Worm (Caenorhabditis elegans) whole organism, young adult: ENCODE data around the gene flp-7.

Experiments used
- B0035.1 ChIP-seq: sonication (generic microtip); optimal IDR thresholded peaks from 2 replicates; lab custom pipeline; 2016; ENCODE audit warnings: missing genetic modification characterization, mild to moderate bottlenecking, missing compliant biosample characterization, missing genotype, missing genetic modification reagents
- B0336.3 ChIP-seq: fragments of 200-800 bp; sonication (Bioruptor generic); IDR thresholded peaks from 2 replicates; pipeline ENCODE4 v1.3.6; 2022; ENCODE audit warnings: missing genetic modification characterization, missing compliant biosample characterization
- F22D6.2 ChIP-seq: sonication (generic microtip); optimal IDR thresholded peaks from 2 replicates; lab custom pipeline; 2016; ENCODE audit warnings: mild to moderate bottlenecking, missing genetic modification characterization, missing compliant biosample characterization
- F33H1.4 ChIP-seq: fragments of 200-800 bp; sonication (Bioruptor generic); IDR thresholded peaks from 2 replicates; pipeline ENCODE4 v1.3.6; 2022; ENCODE audit warnings: missing genetic modification reagents, missing genetic modification characterization, missing compliant biosample characterization
- F39B2.1 ChIP-seq: fragments of 200-800 bp; sonication (Bioruptor generic); IDR thresholded peaks from 2 replicates; pipeline ENCODE4 v1.3.6; 2022; ENCODE audit warnings: missing genetic modification reagents, missing genetic modification characterization, missing compliant biosample characterization
- F52B5.7 ChIP-seq: sonication (generic microtip); optimal IDR thresholded peaks from 2 replicates; lab custom pipeline; 2016; ENCODE audit warnings: mild to moderate bottlenecking, missing genetic modification characterization, missing compliant biosample characterization
- K11D2.4 ChIP-seq: fragments of 200-800 bp; sonication (Bioruptor generic); IDR thresholded peaks from 2 replicates; pipeline ENCODE4 v1.3.6; 2022; ENCODE audit warnings: missing genetic modification reagents, missing genetic modification characterization, missing compliant biosample characterization
- Y79H2A.3 ChIP-seq: fragments of 200-800 bp; sonication (Bioruptor generic); conservative IDR thresholded peaks from 2 replicates; pipeline ENCODE4 v1.3.6; 2022; ENCODE audit warnings: missing genetic modification reagents, missing genetic modification characterization, missing compliant biosample characterization
- attf-3 ChIP-seq: fragments of 200-800 bp; sonication (Bioruptor generic); conservative IDR thresholded peaks from 2 replicates; pipeline ENCODE4 v1.3.6; 2022; ENCODE audit warnings: missing genetic modification reagents, missing genetic modification characterization, missing compliant biosample characterization
- ceh-27 ChIP-seq: fragments of 200-800 bp; sonication (Bioruptor generic); optimal IDR thresholded peaks from 2 replicates; lab custom pipeline; 2018; ENCODE audit warnings: mild to moderate bottlenecking, missing genetic modification characterization, moderate library complexity, missing compliant biosample characterization
- egrh-3 ChIP-seq: fragments of 200-800 bp; sonication (Bioruptor generic); IDR thresholded peaks from 2 replicates; pipeline ENCODE4 v1.3.6; 2022; ENCODE audit warnings: missing genetic modification reagents, missing genetic modification characterization, missing compliant biosample characterization
- ekl-4 ChIP-seq: fragments of 200-800 bp; sonication (Bioruptor generic); IDR thresholded peaks from 2 replicates; pipeline ENCODE4 v1.3.6; 2022; ENCODE audit warnings: missing genetic modification reagents, missing genetic modification characterization, missing compliant biosample characterization
- him-1 ChIP-seq: sonication (generic microtip); optimal IDR thresholded peaks from 2 replicates; lab custom pipeline; 2016; ENCODE audit warnings: missing genotype, missing genetic modification reagents, missing genetic modification characterization, missing compliant biosample characterization
- lag-1 ChIP-seq: fragments of 200-800 bp; sonication (Bioruptor generic); IDR thresholded peaks from 2 replicates; pipeline ENCODE4 v1.3.6; 2022; ENCODE audit warnings: missing genetic modification reagents, missing genetic modification characterization, missing compliant biosample characterization
- lin-54 ChIP-seq: fragments of 200-800 bp; sonication (Bioruptor generic); optimal IDR thresholded peaks from 2 replicates; lab custom pipeline; 2018; ENCODE audit warnings: mild to moderate bottlenecking, missing genetic modification characterization, missing compliant biosample characterization
- lsl-1 ChIP-seq: fragments of 200-800 bp; sonication (Bioruptor generic); optimal IDR thresholded peaks from 2 replicates; lab custom pipeline; 2018; ENCODE audit warnings: mild to moderate bottlenecking, missing genetic modification characterization, moderate library complexity, missing compliant biosample characterization
- nfya-1 ChIP-seq: sonication (generic microtip); optimal IDR thresholded peaks from 2 replicates; lab custom pipeline; 2017; ENCODE audit warnings: antibody characterized with exemption, missing compliant biosample characterization, missing genetic modification characterization, borderline replicate concordance; ENCODE audit not compliant: insufficient read depth
- rpc-1 ChIP-seq, 2 experiments: fragments of 150-350 bp in 1 of 2; sonication (generic microtip) in 1 of 2; optimal IDR thresholded peaks; 2 replicates each; lab custom pipeline; 2014 to 2018; ENCODE audit warnings: missing biosample characterization in 1 of 2, missing genetic modification characterization in 1 of 2, missing genetic modification reagents in 1 of 2, missing genotype in 1 of 2
- sdz-38 ChIP-seq: sonication (generic microtip); optimal IDR thresholded peaks from 2 replicates; lab custom pipeline; 2016; ENCODE audit warnings: missing genotype, missing genetic modification characterization, missing compliant biosample characterization
- snpc-4 ChIP-seq, 5 experiments: fragments of 150-350 bp in 1 of 5; sonication (generic microtip) in 4 of 5; optimal IDR thresholded peaks; 2 replicates each; lab custom pipeline; 2014 to 2018; ENCODE audit warnings: missing genetic modification characterization in 5 of 5, missing biosample characterization in 3 of 5, antibody characterized with exemption in 2 of 5, mild to moderate bottlenecking in 2 of 5, missing compliant biosample characterization in 2 of 5, missing genotype in 2 of 5, moderate library complexity in 2 of 5, missing genetic modification reagents in 1 of 5
- tbp1 ChIP-seq: fragments of 200-800 bp; sonication (Bioruptor generic); optimal IDR thresholded peaks from 2 replicates; lab custom pipeline; 2018; ENCODE audit warnings: mild to moderate bottlenecking, missing genetic modification characterization, missing compliant biosample characterization
- tlf-1 ChIP-seq: fragments of 200-800 bp; sonication (Bioruptor generic); optimal IDR thresholded peaks from 2 replicates; lab custom pipeline; 2018; ENCODE audit warnings: mild to moderate bottlenecking, missing genetic modification characterization, missing compliant biosample characterization
- unc-130 ChIP-seq: sonication (generic microtip); optimal IDR thresholded peaks from 2 replicates; lab custom pipeline; 2016; ENCODE audit warnings: missing genetic modification reagents, missing genetic modification characterization, missing compliant biosample characterization
- unc-62 ChIP-seq: fragments of 150-350 bp; optimal IDR thresholded peaks from 2 replicates; lab custom pipeline; 2014; ENCODE audit warnings: missing biosample characterization, missing genetic modification reagents, missing genetic modification characterization
- xnd-1 ChIP-seq: sonication (generic microtip); optimal IDR thresholded peaks from 2 replicates; lab custom pipeline; 2016; ENCODE audit warnings: missing genotype, missing genetic modification reagents, missing genetic modification characterization, missing compliant biosample characterization
- ztf-18 ChIP-seq: sonication (generic microtip); optimal IDR thresholded peaks from 2 replicates; lab custom pipeline; 2016; ENCODE audit warnings: missing genotype, mild to moderate bottlenecking, missing genetic modification characterization, missing compliant biosample characterization
- ztf-22 ChIP-seq: fragments of 200-800 bp; sonication (Bioruptor generic); optimal IDR thresholded peaks from 2 replicates; lab custom pipeline; 2018; ENCODE audit warnings: mild to moderate bottlenecking, missing genetic modification characterization, moderate library complexity, missing compliant biosample characterization
- ztf-26 ChIP-seq: sonication (generic microtip); optimal IDR thresholded peaks from 2 replicates; lab custom pipeline; 2017; ENCODE audit warnings: missing genetic modification characterization, missing compliant biosample characterization
- ztf-3 ChIP-seq: fragments of 200-800 bp; sonication (Bioruptor generic); optimal IDR thresholded peaks from 2 replicates; lab custom pipeline; 2018; ENCODE audit warnings: mild to moderate bottlenecking, missing genetic modification characterization, missing compliant biosample characterization
- ztf-6 ChIP-seq: fragments of 200-800 bp; sonication (Bioruptor generic); IDR thresholded peaks from 2 replicates; pipeline ENCODE4 v1.3.6; 2022; ENCODE audit warnings: missing genetic modification reagents, missing genetic modification characterization, missing compliant biosample characterization

The flp-7 gene

DNA sequence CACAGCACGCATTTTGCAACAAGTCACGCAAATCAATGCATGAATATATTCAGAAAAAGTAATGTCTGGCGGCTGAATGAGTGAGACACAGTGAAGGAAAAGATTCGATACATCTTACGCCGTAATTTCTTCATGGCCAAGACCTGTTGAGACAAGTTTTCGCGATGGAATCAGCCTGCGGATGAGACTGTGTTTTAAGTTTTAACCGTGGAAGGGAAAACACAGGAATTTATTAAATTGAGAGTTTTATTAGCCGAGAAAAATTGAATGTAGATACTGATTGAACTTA, 31.6 kb upstream of the flp-7 start, which contains the start of gene hog-1:
Gene hog-1 (minus strand): TSS at position 101 of the 289 bp plus-strand sequence.
- no peak for TF ChIP-seq ztf-22 (GFP tag; lab: Kevin White, UChicago)

DNA sequence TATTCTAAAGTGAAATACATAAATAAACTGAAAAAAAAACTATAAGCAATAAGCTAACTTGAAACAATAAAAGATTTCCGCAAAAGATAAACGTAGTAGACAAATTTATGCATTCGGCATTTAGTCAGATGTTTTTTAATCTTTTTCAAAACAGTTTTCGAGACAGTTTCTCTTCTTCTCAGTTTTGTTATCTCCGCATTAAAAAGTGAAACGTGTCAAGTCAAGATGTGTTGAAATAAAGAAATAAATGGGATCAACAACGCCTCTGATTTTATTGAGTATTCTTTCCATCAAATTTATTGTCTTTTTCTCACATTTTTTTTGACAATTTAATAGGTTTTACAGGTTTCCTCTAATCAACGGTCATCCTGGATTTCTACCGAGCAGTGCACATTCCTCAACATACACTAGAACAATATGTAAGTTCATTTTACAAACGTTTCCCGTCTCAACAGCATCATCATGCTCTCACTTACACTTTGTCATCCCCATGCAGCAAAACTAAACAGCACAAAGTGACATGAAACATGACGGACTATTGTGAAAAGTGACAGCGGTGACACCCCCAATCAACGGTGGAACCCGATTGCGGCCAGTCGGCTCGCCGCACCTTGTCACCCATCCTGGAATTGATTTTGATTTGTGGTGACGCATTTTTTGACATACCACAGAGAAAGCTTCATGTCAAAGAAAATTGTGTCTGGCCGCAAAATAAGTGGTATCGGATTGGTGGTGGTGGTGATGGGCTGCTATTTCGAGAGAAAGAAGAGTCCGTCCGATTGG, 31.0 kb upstream of the flp-7 start:
- TF ChIP-seq Y79H2A.3 (no peak), tlf-1 (GFP tag; lab: Kevin White, UChicago) (no peak), ekl-4 (GFP tag; lab: Robert Waterston, UW) (no peak)

DNA sequence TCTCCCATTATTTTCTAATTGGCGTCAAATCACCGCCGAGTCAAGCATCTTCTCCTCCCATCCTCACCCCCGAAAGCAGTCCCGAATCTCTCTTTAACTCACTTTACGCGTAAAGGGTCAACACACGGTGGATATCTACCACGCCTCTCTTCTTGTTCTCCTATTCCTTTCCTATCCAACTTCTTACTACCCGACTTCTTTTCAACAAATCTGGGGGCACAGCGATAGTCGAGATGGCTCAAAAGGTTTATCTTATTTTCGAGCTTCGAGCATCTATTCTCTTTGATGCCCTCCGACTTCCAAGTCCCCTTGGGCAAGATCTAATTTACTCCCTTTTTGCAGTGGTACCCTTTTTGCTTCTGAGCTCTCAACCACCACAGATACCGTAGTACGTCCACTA, 26.5 kb upstream of the flp-7 start:
- TF ChIP-seq him-1: no peak
- TF ChIP-seq xnd-1 (tag; lab: Kevin White, UChicago): no peak
- TF ChIP-seq ztf-6 (GFP tag; lab: Robert Waterston, UW): no peak
- TF ChIP-seq lin-54: no peak
- no peak for TF ChIP-seq ztf-26
- no peak for TF ChIP-seq ztf-3 (GFP tag; lab: Kevin White, UChicago)
- TF ChIP-seq, all 124 proteins: peak for 0

DNA sequence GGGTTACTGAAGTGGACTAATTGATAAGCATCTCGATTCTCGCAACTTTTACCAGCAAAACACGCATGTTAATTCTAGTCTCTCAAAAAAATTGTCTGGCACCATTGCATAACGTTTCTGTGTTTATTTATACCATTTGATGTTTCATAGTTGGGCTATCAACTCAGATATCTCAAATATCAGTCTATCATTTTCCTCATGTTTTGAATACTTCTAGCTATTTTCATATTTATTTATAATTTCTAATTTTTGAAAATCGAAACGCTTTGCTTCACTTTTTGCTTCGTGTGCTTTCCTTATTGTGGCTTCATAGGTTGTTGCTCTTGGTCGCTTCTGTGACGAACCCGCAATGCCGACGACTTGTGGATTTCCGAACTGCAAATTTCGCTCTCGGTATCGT, 23.3 kb upstream of the flp-7 start, which contains the start of gene ctbp-1:
Gene ctbp-1 (plus strand): TSS at position 301 of the 400 bp plus-strand sequence.
- TF ChIP-seq F33H1.4 (no peak), unc-62 (GFP tag; lab: Kevin White, UChicago) (no peak)

DNA sequence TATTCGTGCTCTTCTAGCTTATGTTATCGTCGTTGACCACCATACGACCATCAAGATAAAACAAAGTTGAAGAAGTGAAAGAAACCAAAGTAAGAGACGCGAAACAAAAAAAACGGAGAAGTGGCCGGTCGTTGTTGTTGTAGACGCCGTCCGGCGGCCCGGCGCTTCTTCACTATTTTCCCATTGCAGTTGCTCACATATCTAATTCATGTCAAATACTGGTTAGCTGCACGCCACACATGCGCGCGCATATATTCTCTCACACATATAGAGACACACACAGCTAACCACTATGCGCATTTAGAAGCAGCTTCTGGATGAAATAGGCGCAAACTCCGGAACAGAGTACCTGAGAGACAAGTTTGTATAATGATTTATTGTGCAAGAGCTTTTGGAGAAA, 17.6 kb upstream of the flp-7 start:
- TF ChIP-seq F39B2.1 (GFP tag; lab: Robert Waterston, UW) (no peak), F22D6.2 (tag; lab: Kevin White, UChicago) (no peak), rpc-1 (optimal IDR thresholded peaks at IDR 0.05; lab: Kevin White, UChicago) (no peak), rpc-1 (tag; optimal IDR thresholded peaks at IDR 0.05; lab: Kevin White, UChicago) (no peak), sdz-38 (tag; lab: Kevin White, UChicago) (no peak), lsl-1 (GFP tag; lab: Kevin White, UChicago) (no peak), B0035.1 (no peak), ztf-6 (GFP tag; lab: Robert Waterston, UW) (no peak), unc-130 (no peak), ztf-26 (no peak), ceh-27 (no peak), egrh-3 (GFP tag; lab: Robert Waterston, UW) (no peak), K11D2.4 (GFP tag; lab: Robert Waterston, UW) (no peak), F52B5.7 (tag; lab: Kevin White, UChicago) (no peak), snpc-4 (GFP tag; optimal IDR thresholded peaks at IDR 0.05; lab: Kevin White, UChicago) (no peak), snpc-4 (tag; optimal IDR thresholded peaks at IDR 0.05; lab: Kevin White, UChicago) (no peak)
- TF ChIP-seq, all 124 proteins: peak for 0

DNA sequence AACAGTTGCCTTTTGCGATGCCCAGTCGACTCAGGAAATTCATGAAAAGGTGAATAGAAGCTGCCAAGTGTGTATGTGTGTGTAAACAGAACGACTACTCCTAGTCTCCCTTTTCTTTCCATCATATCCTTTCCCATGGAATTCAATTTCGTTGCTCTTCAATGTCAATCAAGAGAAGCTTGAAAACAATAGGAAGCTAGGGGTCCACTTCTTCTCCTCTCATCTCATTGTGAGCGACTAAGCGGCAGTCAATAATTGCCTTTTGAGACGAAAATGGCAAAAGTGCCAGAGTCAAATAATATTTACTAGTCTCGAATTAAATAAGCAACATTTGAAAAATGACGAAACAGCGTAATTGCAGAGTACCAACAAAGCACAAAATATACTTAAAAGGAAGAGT, 16.1 kb upstream of the flp-7 start:
- no peak for TF ChIP-seq nfya-1 (tag; lab: Kevin White, UChicago)
- no peak for TF ChIP-seq B0336.3
- TF ChIP-seq attf-3 (GFP tag; lab: Robert Waterston, UW): no peak
- no peak for TF ChIP-seq tbp1
- no peak for TF ChIP-seq F52B5.7 (tag; lab: Kevin White, UChicago)
- no peak for TF ChIP-seq ztf-18
- no peak for TF ChIP-seq F39B2.1 (GFP tag; lab: Robert Waterston, UW)
- TF ChIP-seq lag-1: no peak
